Fruit fly (Drosophila melanogaster) whole organism, embryonic: ENCODE measurements around the gene Cyp4ac2.
A peak's percentile ranks its signal among the peaks of the same experiment; 100 is the strongest.

ENCODE experiments used
- C15 ChIP-seq: fragments of 200-800 bp; sonication (Bioruptor generic); IDR thresholded peaks from 3 replicates; pipeline ENCODE4 v1.3.6; 2022; ENCODE audit warnings: missing biosample characterization, missing genetic modification characterization
- CG10543 ChIP-seq: fragments of 200-800 bp; sonication (Bioruptor generic); optimal IDR thresholded peaks from 3 replicates; lab custom pipeline; 2017; ENCODE audit warnings: missing biosample characterization, mild to moderate bottlenecking, missing genetic modification characterization, moderate library complexity
- CG11093 ChIP-seq: fragments of 200-800 bp; sonication (Bioruptor generic); IDR thresholded peaks from 3 replicates; pipeline ENCODE4 v1.3.6; 2022; ENCODE audit warnings: missing biosample characterization, missing genetic modification characterization
- CG11504 ChIP-seq: fragments of 200-800 bp; sonication (Bioruptor generic); optimal IDR thresholded peaks from 3 replicates; lab custom pipeline; 2019; ENCODE audit warnings: missing biosample characterization, mild to moderate bottlenecking, missing genetic modification characterization, moderate library complexity
- CG12659 ChIP-seq: fragments of 200-800 bp; sonication (Bioruptor generic); optimal IDR thresholded peaks from 3 replicates; lab custom pipeline; 2017; ENCODE audit warnings: mild to moderate bottlenecking, missing biosample characterization, missing genetic modification reagents, missing genetic modification characterization
- CG13424 ChIP-seq: fragments of 200-800 bp; sonication (Bioruptor generic); optimal IDR thresholded peaks from 2 replicates; lab custom pipeline; 2019; ENCODE audit warnings: missing biosample characterization, mild to moderate bottlenecking, missing genetic modification characterization, moderate library complexity
- CG14441 ChIP-seq: fragments of 200-800 bp; sonication (Bioruptor generic); IDR thresholded peaks from 2 replicates; pipeline ENCODE4 v1.3.6; 2022; ENCODE audit warnings: missing biosample characterization, missing genetic modification characterization
- CG16815 ChIP-seq: fragments of 200-800 bp; sonication (Bioruptor generic); optimal IDR thresholded peaks from 3 replicates; lab custom pipeline; 2017; ENCODE audit warnings: missing biosample characterization, mild to moderate bottlenecking, missing genetic modification characterization
- CG17385 ChIP-seq: fragments of 200-800 bp; sonication (Bioruptor generic); optimal IDR thresholded peaks from 3 replicates; lab custom pipeline; 2018; ENCODE audit warnings: missing biosample characterization, mild to moderate bottlenecking, missing genetic modification characterization
- CG18011 ChIP-seq: fragments of 200-800 bp; sonication (Bioruptor generic); optimal IDR thresholded peaks from 2 replicates; lab custom pipeline; 2017; ENCODE audit warnings: missing biosample characterization, missing genetic modification characterization, mild to moderate bottlenecking, moderate library complexity, missing genotype
- CG1832 ChIP-seq: fragments of 200-800 bp; sonication (Bioruptor generic); optimal IDR thresholded peaks from 2 replicates; lab custom pipeline; 2017; ENCODE audit warnings: missing biosample characterization, mild to moderate bottlenecking, missing genetic modification characterization, inconsistent platforms
- CG2120 ChIP-seq: fragments of 200-800 bp; sonication (Bioruptor generic); optimal IDR thresholded peaks from 3 replicates; lab custom pipeline; 2016; ENCODE audit warnings: missing biosample characterization, missing genetic modification characterization
- CG31365 ChIP-seq: fragments of 200-800 bp; sonication (Bioruptor generic); optimal IDR thresholded peaks from 2 replicates; lab custom pipeline; 2018; ENCODE audit warnings: missing biosample characterization, mild to moderate bottlenecking, missing genetic modification characterization
- CG31388 ChIP-seq: fragments of 200-800 bp; sonication (Bioruptor generic); optimal IDR thresholded peaks from 2 replicates; lab custom pipeline; 2016; ENCODE audit warnings: missing biosample characterization, missing genetic modification characterization
- CG3281 ChIP-seq: fragments of 200-800 bp; sonication (Bioruptor generic); optimal IDR thresholded peaks from 3 replicates; lab custom pipeline; 2017; ENCODE audit warnings: missing biosample characterization, mild to moderate bottlenecking, missing genetic modification characterization
- CG3838 ChIP-seq: fragments of 200-800 bp; sonication (Bioruptor generic); optimal IDR thresholded peaks from 3 replicates; lab custom pipeline; 2016; ENCODE audit warnings: missing biosample characterization, missing genetic modification characterization
- CG3847 ChIP-seq: fragments of 200-800 bp; sonication (Bioruptor generic); IDR thresholded peaks from 2 replicates; pipeline ENCODE4 v1.3.6; 2022; ENCODE audit warnings: missing biosample characterization, missing genetic modification characterization
- CG4820 ChIP-seq: fragments of 200-800 bp; sonication (Bioruptor generic); optimal IDR thresholded peaks from 3 replicates; lab custom pipeline; 2016; ENCODE audit warnings: missing biosample characterization, missing genetic modification characterization
- CG7839 ChIP-seq: fragments of 200-800 bp; sonication (Bioruptor generic); optimal IDR thresholded peaks from 3 replicates; lab custom pipeline; 2018; ENCODE audit warnings: missing biosample characterization, mild to moderate bottlenecking, missing genetic modification characterization, moderate library complexity
- CG8388 ChIP-seq: fragments of 200-800 bp; sonication (Bioruptor generic); optimal IDR thresholded peaks from 2 replicates; lab custom pipeline; 2019; ENCODE audit warnings: missing biosample characterization, mild to moderate bottlenecking, missing genetic modification characterization, moderate library complexity
- CoRest ChIP-seq: fragments of 200-800 bp; sonication (Bioruptor generic); optimal IDR thresholded peaks from 3 replicates; lab custom pipeline; 2018; ENCODE audit warnings: missing biosample characterization, mild to moderate bottlenecking, missing genetic modification characterization, moderate library complexity
- Ets97D ChIP-seq: fragments of 200-800 bp; sonication (Bioruptor generic); optimal IDR thresholded peaks from 3 replicates; lab custom pipeline; 2016; ENCODE audit warnings: missing biosample characterization, missing genetic modification characterization
- H2.0 ChIP-seq: fragments of 200-800 bp; sonication (Bioruptor generic); IDR thresholded peaks from 2 replicates; pipeline ENCODE4 v1.3.6; 2022; ENCODE audit warnings: missing biosample characterization, missing genetic modification characterization
- HHEX ChIP-seq: fragments of 200-800 bp; sonication (Bioruptor generic); optimal IDR thresholded peaks from 3 replicates; lab custom pipeline; 2017; ENCODE audit warnings: missing biosample characterization, mild to moderate bottlenecking, missing genetic modification characterization, missing genetic modification reagents
- HLHmδ ChIP-seq: fragments of 200-800 bp; sonication (Bioruptor generic); optimal IDR thresholded peaks from 2 replicates; lab custom pipeline; 2018; ENCODE audit warnings: missing biosample characterization, mild to moderate bottlenecking, missing genetic modification characterization, moderate library complexity
- Jarid2 ChIP-seq: fragments of 200-800 bp; sonication (Bioruptor generic); optimal IDR thresholded peaks from 3 replicates; lab custom pipeline; 2017; ENCODE audit warnings: mild to moderate bottlenecking, missing biosample characterization, missing genetic modification reagents, missing genetic modification characterization
- Lim3 ChIP-seq: fragments of 200-800 bp; sonication (Bioruptor generic); IDR thresholded peaks from 2 replicates; pipeline ENCODE4 v1.3.6; 2022; ENCODE audit warnings: missing biosample characterization, missing genetic modification characterization
- Med ChIP-seq: fragments of 200-800 bp; sonication (Bioruptor generic); peaks from one replicate; lab custom pipeline; 2016; ENCODE audit warnings: missing biosample characterization, missing genetic modification characterization, mild to moderate bottlenecking, inconsistent platforms, moderate library complexity
- Nf-YA ChIP-seq: fragments of 200-800 bp; sonication (Bioruptor generic); IDR thresholded peaks from 2 replicates; pipeline ENCODE4 v1.3.6; 2022; ENCODE audit warnings: missing biosample characterization, missing genetic modification characterization
- Side ChIP-seq: fragments of 200-800 bp; sonication (Bioruptor generic); optimal IDR thresholded peaks from 2 replicates; lab custom pipeline; 2016; ENCODE audit warnings: missing biosample characterization, missing genetic modification characterization
- Sin3A ChIP-seq: fragments of >200 bp; optimal IDR thresholded peaks from 2 replicates; lab custom pipeline; 2018
- Taf1 ChIP-seq: fragments of 200-800 bp; sonication (Bioruptor generic); IDR thresholded peaks from 2 replicates; pipeline ENCODE4 v1.3.6; 2022; ENCODE audit warnings: missing biosample characterization, missing genetic modification characterization
- amos ChIP-seq: fragments of 200-800 bp; sonication (Bioruptor generic); IDR thresholded peaks from 2 replicates; pipeline ENCODE4 v1.3.6; 2022; ENCODE audit warnings: missing biosample characterization, missing genetic modification characterization; ENCODE audit not compliant: partially characterized antibody
- cas ChIP-seq: fragments of 200-800 bp; sonication (Bioruptor generic); IDR thresholded peaks from 2 replicates; pipeline ENCODE4 v1.3.6; 2022; ENCODE audit warnings: missing biosample characterization, missing genetic modification characterization
- chinmo ChIP-seq: fragments of 200-800 bp; sonication (Bioruptor generic); IDR thresholded peaks from 4 replicates; pipeline ENCODE4 v1.3.6; 2022; ENCODE audit warnings: missing biosample characterization, missing genetic modification characterization; ENCODE audit not compliant: partially characterized antibody
- crp ChIP-seq, 2 experiments: fragments of 200-800 bp; sonication (Bioruptor generic); optimal IDR thresholded peaks; 2 replicates in 1 of 2; 3 replicates in 1 of 2; lab custom pipeline; 2017; ENCODE audit warnings: missing biosample characterization in 2 of 2, missing genetic modification characterization in 2 of 2, mild to moderate bottlenecking in 1 of 2, moderate library complexity in 1 of 2
- eve ChIP-seq, 2 experiments: fragments of >200 bp; optimal IDR thresholded peaks; 2 replicates each; lab custom pipeline; 2017; ENCODE audit warnings: missing biosample characterization in 2 of 2, missing genetic modification characterization in 2 of 2
- hb ChIP-seq: fragments of 200-800 bp; sonication (Bioruptor generic); IDR thresholded peaks from 3 replicates; pipeline ENCODE4 v1.3.6; 2022; ENCODE audit warnings: missing biosample characterization, missing genetic modification characterization; ENCODE audit not compliant: partially characterized antibody
- lab ChIP-seq: fragments of 200-800 bp; sonication (Bioruptor generic); optimal IDR thresholded peaks from 3 replicates; lab custom pipeline; 2017; ENCODE audit warnings: missing biosample characterization, missing genetic modification characterization, mild to moderate bottlenecking, moderate library complexity, missing genetic modification reagents
- lbe ChIP-seq: fragments of 200-800 bp; sonication (Bioruptor generic); optimal IDR thresholded peaks from 2 replicates; lab custom pipeline; 2016; ENCODE audit warnings: missing biosample characterization, mild to moderate bottlenecking, missing genetic modification characterization
- lola ChIP-seq, 3 experiments: fragments of >200 bp in 2 of 3; fragments of 200-800 bp in 1 of 3; sonication (Bioruptor generic) in 1 of 3; optimal IDR thresholded peaks; 2 replicates each; lab custom pipeline; 2017 to 2019; ENCODE audit warnings: missing biosample characterization in 3 of 3, missing genetic modification characterization in 3 of 3, mild to moderate bottlenecking in 1 of 3, moderate library complexity in 1 of 3
- p53 ChIP-seq: fragments of 200-800 bp; sonication (Bioruptor generic); optimal IDR thresholded peaks from 2 replicates; lab custom pipeline; 2016; ENCODE audit warnings: missing biosample characterization, missing genetic modification characterization
- pita ChIP-seq: fragments of 200-800 bp; sonication (Bioruptor generic); optimal IDR thresholded peaks from 2 replicates; lab custom pipeline; 2017; ENCODE audit warnings: missing biosample characterization, mild to moderate bottlenecking, missing genetic modification characterization
- prd ChIP-seq, 3 experiments: fragments of >200 bp in 2 of 3; fragments of 200-800 bp in 1 of 3; sonication (Bioruptor generic) in 1 of 3; optimal IDR thresholded peaks in 2 of 3; IDR thresholded peaks in 1 of 3; 2 replicates in 2 of 3; 3 replicates in 1 of 3; pipeline versions ENCODE4 v1.3.6 to Lab custom; 2017 to 2022; ENCODE audit warnings: missing biosample characterization in 1 of 3, missing genetic modification characterization in 1 of 3
- pros ChIP-seq: fragments of 200-800 bp; sonication (Bioruptor generic); optimal IDR thresholded peaks from 3 replicates; lab custom pipeline; 2019; ENCODE audit warnings: missing biosample characterization, mild to moderate bottlenecking, missing genetic modification characterization, moderate library complexity
- ranshi ChIP-seq: fragments of 200-800 bp; sonication (Bioruptor generic); IDR thresholded peaks from 2 replicates; pipeline ENCODE4 v1.3.6; 2022; ENCODE audit warnings: missing biosample characterization, missing genetic modification characterization
- trh ChIP-seq: fragments of 200-800 bp; sonication (Bioruptor generic); optimal IDR thresholded peaks from 2 replicates; lab custom pipeline; 2016; ENCODE audit warnings: missing biosample characterization, missing genetic modification characterization
- ttk ChIP-seq: fragments of 200-800 bp; sonication (Bioruptor generic); IDR thresholded peaks from 2 replicates; pipeline ENCODE4 v2.1.2; 2022; ENCODE audit warnings: missing biosample characterization, missing genetic modification characterization

Cyp4ac2 gene

DNA sequence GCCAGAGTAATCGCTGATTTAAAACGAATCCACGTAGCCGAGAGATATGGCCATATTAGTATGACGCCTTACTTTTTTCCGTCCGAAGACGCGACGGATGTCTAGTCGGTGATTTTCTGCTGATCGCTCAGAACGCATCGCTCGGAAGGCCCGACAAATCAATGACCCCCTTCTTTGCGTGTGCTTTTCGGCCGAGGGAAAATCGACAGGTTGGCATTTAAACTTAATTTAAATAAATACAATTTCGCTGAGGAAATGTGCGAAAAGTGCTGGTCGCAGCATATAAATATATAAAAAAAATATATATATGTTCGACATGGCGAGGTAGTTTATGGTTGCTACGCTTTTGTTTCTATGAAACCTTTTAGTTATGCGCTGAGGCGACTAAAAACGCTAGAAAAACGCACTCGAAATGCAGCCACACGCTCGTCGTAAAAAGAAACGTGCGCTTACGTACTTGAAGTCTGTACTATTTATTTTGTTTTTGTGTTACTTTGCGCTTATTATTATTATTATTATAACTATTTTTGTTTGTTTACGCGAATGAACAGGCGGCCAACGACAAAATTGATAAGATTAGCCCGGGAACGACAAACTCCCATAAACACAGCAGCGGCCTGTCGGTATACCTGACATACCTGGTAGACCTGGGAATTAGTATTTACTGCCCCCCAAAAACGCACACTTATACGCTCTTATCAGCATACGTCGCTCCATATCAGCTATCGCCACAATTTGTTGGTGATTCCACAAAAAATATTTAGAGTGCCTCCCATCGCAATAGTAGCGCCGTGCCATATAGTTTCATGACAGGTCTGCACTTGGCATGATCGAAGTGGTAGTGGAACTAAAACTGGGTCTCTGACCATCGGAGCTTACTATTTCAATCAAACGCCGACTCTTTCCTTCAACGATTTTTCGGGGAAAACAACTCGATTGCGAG lies 33.0 kb upstream of the Cyp4ac2 start (continued):
- TF ChIP-seq eve (GFP tag; optimal IDR thresholded peaks at IDR 0.05; lab: Kevin White, UChicago): peak in 1 of 2 experiments; percentile 1
- TF ChIP-seq pros: no peak
- peak; percentile 5 for TF ChIP-seq CG17385 (GFP tag; lab: Kevin White, UChicago)
- TF ChIP-seq CG18011 (GFP tag; lab: Kevin White, UChicago): no peak
- no peak for TF ChIP-seq Sin3A (lab: Kevin White, UChicago)
- no peak for TF ChIP-seq Lim3 (GFP tag; lab: Robert Waterston, UW)
- TF ChIP-seq crp (GFP tag; optimal IDR thresholded peaks at IDR 0.05; lab: Kevin White, UChicago): no peak
- no peak for TF ChIP-seq CG31388 (GFP tag; lab: Kevin White, UChicago)
- no peak for TF ChIP-seq Jarid2
- no peak for TF ChIP-seq HLHmδ (GFP tag; lab: Kevin White, UChicago)
- peak; percentile 1 for TF ChIP-seq CG11504
- peak; percentile 8 for TF ChIP-seq HHEX (GFP tag; lab: Kevin White, UChicago)
- no peak for TF ChIP-seq CG4820 (GFP tag; lab: Kevin White, UChicago)
- 0 out of 2 replicates have a peak, but pooled peaks have one; percentile 5 for TF ChIP-seq H2.0
- TF ChIP-seq CG2120: no peak
- TF ChIP-seq Taf1: no peak
- TF ChIP-seq CG8388 (GFP tag; lab: Kevin White, UChicago): no peak
- TF ChIP-seq lab: peak; percentile 71
- TF ChIP-seq prd (optimal IDR thresholded peaks at IDR 0.05; lab: Kevin White, UChicago): no peak
- no peak for TF ChIP-seq prd (GFP tag; IDR thresholded peaks at IDR 0.05; lab: Robert Waterston, UW)
- TF ChIP-seq ttk (GFP tag; lab: Robert Waterston, UW): no peak
- peak; percentile 42 for TF ChIP-seq CG3281 (GFP tag; lab: Kevin White, UChicago)
- no peak for TF ChIP-seq CoRest (tag; lab: Kevin White, UChicago)
- TF ChIP-seq CG12659 (GFP tag; lab: Kevin White, UChicago): no peak
- peak; percentile 93 for TF ChIP-seq CG10543 (GFP tag; lab: Kevin White, UChicago)
- TF ChIP-seq lola (GFP tag; optimal IDR thresholded peaks at IDR 0.05; lab: Kevin White, UChicago): no peak
- peak; percentile 77 for TF ChIP-seq Med (GFP tag; lab: Kevin White, UChicago)
- no peak for TF ChIP-seq pita (GFP tag; lab: Kevin White, UChicago)
- TF ChIP-seq Ets97D (GFP tag; lab: Kevin White, UChicago): no peak
- TF ChIP-seq CG3847 (GFP tag; lab: Robert Waterston, UW): no peak
- TF ChIP-seq CG13424 (tag; lab: Kevin White, UChicago): no peak
- no peak for TF ChIP-seq hb (GFP tag; lab: Robert Waterston, UW)
- TF ChIP-seq chinmo: 0 out of 4 replicates have a peak, but pooled peaks have one; percentile 69
- TF ChIP-seq CG14441 (GFP tag; lab: Robert Waterston, UW): no peak
- no peak for TF ChIP-seq p53
- TF ChIP-seq CG16815 (GFP tag; lab: Kevin White, UChicago): no peak
- no peak for TF ChIP-seq amos (GFP tag; lab: Robert Waterston, UW)
- no peak for TF ChIP-seq CG3838 (GFP tag; lab: Kevin White, UChicago)
- TF ChIP-seq C15 (GFP tag; lab: Robert Waterston, UW): no peak
- no peak for TF ChIP-seq Nf-YA (GFP tag; lab: Robert Waterston, UW)
- peak; percentile 6 for TF ChIP-seq Side (GFP tag; lab: Kevin White, UChicago)
- TF ChIP-seq CG1832 (GFP tag; lab: Kevin White, UChicago): no peak
- no peak for TF ChIP-seq CG11093 (GFP tag; lab: Robert Waterston, UW)
- no peak for TF ChIP-seq lbe (GFP tag; lab: Kevin White, UChicago)
- no peak for TF ChIP-seq CG7839
- no peak for TF ChIP-seq ranshi (GFP tag; lab: Robert Waterston, UW)
- no peak for TF ChIP-seq CG31365 (tag; lab: Kevin White, UChicago)
- no peak for TF ChIP-seq trh
- no peak for TF ChIP-seq cas (GFP tag; lab: Robert Waterston, UW)
